Worm (Caenorhabditis elegans): ENCODE results near the gene spp-29.

Gene spp-29

ce11 chrV:17696753-17697152 is at the start of gene spp-29:
Gene spp-29, minus strand, starts transcription at chrV:17696853.
- TF ChIP-seq ceh-83 (GFP tag; optimal IDR thresholded peaks at IDR 0.05) (no peak), M03D4.4 (tag; optimal IDR thresholded peaks at IDR 0.05) (no peak), lin-32 (GFP tag; optimal IDR thresholded peaks at IDR 0.05) (no peak), nhr-28 (tag; optimal IDR thresholded peaks at IDR 0.05) (no peak), nhr-12 (tag; optimal IDR thresholded peaks at IDR 0.05) (no peak), tbx-8 (GFP tag; optimal IDR thresholded peaks at IDR 0.05) (no peak), mab-5 (tag; optimal IDR thresholded peaks at IDR 0.05) (no peak), zip-8 (tag; optimal IDR thresholded peaks at IDR 0.05) (no peak)

- TF ChIP-seq ceh-83 (GFP tag; optimal IDR thresholded peaks at IDR 0.05) (peak; percentile 53), ztf-11 (tag; optimal IDR thresholded peaks at IDR 0.05) (no peak)
These were observed 47.1 kb upstream of the spp-29 start for ce11 chrV:17743802-17744201.

ce11 chrV:17739801-17740200 is 43.1 kb upstream of the spp-29 start, which contains the start of gene cutl-4:
Gene cutl-4, minus strand, starts transcription at chrV:17739901.
- TF ChIP-seq pha-4 (tag; optimal IDR thresholded peaks at IDR 0.05): no peak
- TF ChIP-seq mls-2 (tag; optimal IDR thresholded peaks at IDR 0.05): no peak
- TF ChIP-seq lsy-2 (tag; optimal IDR thresholded peaks at IDR 0.05): no peak
- no peak for TF ChIP-seq elt-3 (tag; optimal IDR thresholded peaks at IDR 0.05)
- TF ChIP-seq snpc-4 (tag; optimal IDR thresholded peaks at IDR 0.05): no peak
- no peak for TF ChIP-seq ceh-83 (GFP tag; optimal IDR thresholded peaks at IDR 0.05)
- no peak for TF ChIP-seq nhr-76 (tag; optimal IDR thresholded peaks at IDR 0.05)
- no peak for TF ChIP-seq flh-1 (GFP tag; optimal IDR thresholded peaks at IDR 0.05)
- no peak for TF ChIP-seq zip-8 (tag; optimal IDR thresholded peaks at IDR 0.05)

- TF ChIP-seq nhr-28 (tag; optimal IDR thresholded peaks at IDR 0.05) (no peak), lsy-2 (tag; optimal IDR thresholded peaks at IDR 0.05) (no peak), lin-13 (tag; optimal IDR thresholded peaks at IDR 0.05) (no peak), hlh-1 (tag; optimal IDR thresholded peaks at IDR 0.05) (peak; percentile 26)
These were observed 35.9 kb upstream of the spp-29 start, which contains the start of gene twk-42 for ce11 chrV:17732516-17732915. Gene twk-42, minus strand, starts transcription at chrV:17732616.

- peak; percentile 81 for TF ChIP-seq unc-62 (GFP tag; optimal IDR thresholded peaks at IDR 0.05)
- TF ChIP-seq nhr-2 (tag; optimal IDR thresholded peaks at IDR 0.05): no peak
- TF ChIP-seq hlh-1 (tag; optimal IDR thresholded peaks at IDR 0.05): peak; percentile 81
These were observed 32.1 kb upstream of the spp-29 start for ce11 chrV:17728757-17729156.

ce11 chrV:17728336-17728735 is 31.7 kb upstream of the spp-29 start:
- TF ChIP-seq ham-2 (GFP tag; optimal IDR thresholded peaks at IDR 0.05) (peak; percentile 48), nhr-76 (tag; optimal IDR thresholded peaks at IDR 0.05) (no peak)

- TF ChIP-seq ham-2 (GFP tag; optimal IDR thresholded peaks at IDR 0.05): no peak
- no peak for TF ChIP-seq unc-39 (tag; optimal IDR thresholded peaks at IDR 0.05)
- no peak for TF ChIP-seq nhr-237 (tag; optimal IDR thresholded peaks at IDR 0.05)
- TF ChIP-seq pha-4 (tag; optimal IDR thresholded peaks at IDR 0.05): no peak
- TF ChIP-seq unc-120 (tag; optimal IDR thresholded peaks at IDR 0.05; ENCODE audit: poor library complexity, severe bottlenecking): no peak
- TF ChIP-seq ceh-39 (tag; optimal IDR thresholded peaks at IDR 0.05): no peak
- TF ChIP-seq hlh-1 (tag; optimal IDR thresholded peaks at IDR 0.05): no peak
- TF ChIP-seq drap-1 (GFP tag; optimal IDR thresholded peaks at IDR 0.05): no peak
- no peak for TF ChIP-seq mab-5 (tag; optimal IDR thresholded peaks at IDR 0.05)
- TF ChIP-seq ceh-83 (GFP tag; optimal IDR thresholded peaks at IDR 0.05): no peak
- no peak for TF ChIP-seq nhr-12 (tag; optimal IDR thresholded peaks at IDR 0.05)
- no peak for TF ChIP-seq elt-1 (tag; optimal IDR thresholded peaks at IDR 0.05; ENCODE audit: borderline replicate concordance, insufficient read depth)
- no peak for TF ChIP-seq blmp-1 (tag; optimal IDR thresholded peaks at IDR 0.05)
- no peak for TF ChIP-seq unc-62 (GFP tag; optimal IDR thresholded peaks at IDR 0.05)
- no peak for TF ChIP-seq nhr-2 (tag; optimal IDR thresholded peaks at IDR 0.05)
These were observed 28.1 kb upstream of the spp-29 start, which contains the start of gene fat-5 for ce11 chrV:17724704-17725103. Gene fat-5, plus strand, starts transcription at chrV:17725004.
